Fruit fly (Drosophila melanogaster): ENCODE measurements around the gene CG3566.

DNA sequence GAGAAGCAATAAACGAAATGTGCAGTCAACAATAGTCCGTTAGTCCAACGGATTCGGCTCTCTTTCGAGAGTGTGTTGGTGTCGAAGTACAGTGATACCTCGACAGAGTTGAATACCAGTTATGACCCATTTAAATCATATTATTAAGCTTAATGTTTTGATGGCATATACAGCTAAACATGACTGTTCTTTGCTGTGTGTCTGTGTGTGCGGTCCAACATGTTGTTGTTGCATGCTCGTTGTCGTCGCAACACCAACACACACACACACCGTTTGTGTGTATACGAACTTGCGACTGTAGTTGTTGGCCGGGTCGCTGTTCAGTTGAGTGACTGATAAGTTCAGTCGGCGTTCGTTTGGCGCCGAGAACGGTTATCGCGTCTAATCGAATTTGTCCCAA, 32.3 kb upstream of the CG3566 start, which contains the start of gene CG15894:
- TF ChIP-seq CTCF (optimal IDR thresholded peaks at IDR 0.05) (no peak), CG8478 (optimal IDR thresholded peaks at IDR 0.05) (no peak)
